Fruit fly (Drosophila melanogaster): ENCODE data around the gene corn.

DNA sequence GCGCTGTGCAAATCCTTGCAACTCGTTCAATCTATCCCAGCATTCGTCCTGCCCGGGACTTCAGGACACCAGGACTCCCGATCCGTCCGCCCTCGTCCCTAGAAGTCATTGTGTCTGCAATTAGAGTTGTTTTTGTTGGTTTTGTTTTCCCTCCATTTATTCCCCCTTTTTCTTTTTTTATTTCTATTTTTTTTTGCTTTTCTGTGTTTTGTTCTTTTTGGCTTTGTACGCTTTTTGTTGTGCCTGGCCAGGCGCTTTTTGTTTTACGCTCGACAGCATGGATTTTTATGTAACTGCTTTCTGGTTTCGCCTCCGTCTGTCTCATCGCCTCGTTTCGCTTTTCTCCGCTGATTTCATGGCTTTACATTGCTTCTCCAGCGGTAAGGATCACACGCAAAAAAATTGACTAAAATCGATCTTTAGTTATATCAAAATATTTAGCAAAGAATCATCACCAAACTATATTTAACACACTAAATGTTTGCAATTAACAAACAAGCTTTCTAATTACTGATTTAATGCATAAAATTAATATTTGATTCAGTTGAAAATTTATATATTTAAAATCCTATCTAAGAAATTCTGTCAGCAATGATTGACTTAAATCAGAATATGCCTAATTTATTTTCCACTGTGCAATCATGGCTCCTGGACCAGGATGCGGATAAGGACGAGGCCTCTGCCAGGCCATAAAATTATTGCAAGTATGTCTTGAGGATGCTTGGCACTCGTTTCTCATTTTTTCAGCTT is 28.0 kb upstream of the corn start:
- TF ChIP-seq lola (GFP tag; optimal IDR thresholded peaks at IDR 0.05) (no peak), psq (GFP tag; optimal IDR thresholded peaks at IDR 0.05) (peak; percentile 39), Myc (optimal IDR thresholded peaks at IDR 0.05) (no peak), sv (GFP tag; optimal IDR thresholded peaks at IDR 0.05) (no peak), Abd-B (GFP tag; optimal IDR thresholded peaks at IDR 0.05) (no peak)
